Fruit fly (Drosophila melanogaster): Measurements from ENCODE around the gene CG13919.

CG13919 gene

dm6 chr3L:1664876-1665275 lies 19.6 kb downstream of the CG13919 start, which contains the start of the genes Srrm234 and CG7974 (continued):
- TF ChIP-seq dysf (GFP tag; IDR thresholded peaks at IDR 0.05) (no peak), CG31441 (GFP tag; IDR thresholded peaks at IDR 0.05) (no peak), Doc3 (GFP tag; IDR thresholded peaks at IDR 0.05; ENCODE audit: partially characterized antibody) (no peak), CG10654 (GFP tag; optimal IDR thresholded peaks at IDR 0.05) (no peak), row (GFP tag; IDR thresholded peaks at IDR 0.05) (peak; percentile 29; the same call in 1 of the 3 replicates), Tbp (GFP tag; optimal IDR thresholded peaks at IDR 0.05) (no peak), CG1024 (GFP tag; IDR thresholded peaks at IDR 0.05) (no peak), zfh2 (GFP tag; optimal IDR thresholded peaks at IDR 0.05) (no peak), cwo (GFP tag; optimal IDR thresholded peaks at IDR 0.05) (no peak), unc-4 (GFP tag; IDR thresholded peaks at IDR 0.05; ENCODE audit: partially characterized antibody) (0 out of 2 replicates have a peak, but pooled peaks have one; percentile 19), tap (tag; optimal IDR thresholded peaks at IDR 0.05) (no peak), vfl (GFP tag; optimal IDR thresholded peaks at IDR 0.05) (no peak), grau (tag; optimal IDR thresholded peaks at IDR 0.05) (peak; percentile 4), dpn (GFP tag; optimal IDR thresholded peaks at IDR 0.05) (no peak), CG9437 (GFP tag; optimal IDR thresholded peaks at IDR 0.05) (peak; percentile 83), Dll (GFP tag; IDR thresholded peaks at IDR 0.05; ENCODE audit: partially characterized antibody) (no peak), CG16815 (GFP tag; optimal IDR thresholded peaks at IDR 0.05) (no peak), CG5180 (GFP tag; optimal IDR thresholded peaks at IDR 0.05) (no peak), bowl (GFP tag; IDR thresholded peaks at IDR 0.05) (no peak), CG9609 (GFP tag; optimal IDR thresholded peaks at IDR 0.05) (no peak), CG13624 (GFP tag; optimal IDR thresholded peaks at IDR 0.05) (no peak), CG7963 (GFP tag; IDR thresholded peaks at IDR 0.05; ENCODE audit: partially characterized antibody) (no peak), Asciz (GFP tag; optimal IDR thresholded peaks at IDR 0.05) (no peak), CG12104 (GFP tag; optimal IDR thresholded peaks at IDR 0.05) (no peak), CG9817 (tag; optimal IDR thresholded peaks at IDR 0.05) (no peak), lab (GFP tag; optimal IDR thresholded peaks at IDR 0.05) (no peak), CG4404 (GFP tag; IDR thresholded peaks at IDR 0.05) (no peak), tgo (GFP tag; IDR thresholded peaks at IDR 0.05) (no peak), kah (GFP tag; optimal IDR thresholded peaks at IDR 0.05) (no peak), croc (GFP tag; conservative IDR thresholded peaks at IDR 0.05) (no peak), Gsc (GFP tag; IDR thresholded peaks at IDR 0.05) (no peak), otp (GFP tag; IDR thresholded peaks at IDR 0.05) (no peak), CG7357 (GFP tag; IDR thresholded peaks at IDR 0.05) (no peak), gro (GFP tag; optimal IDR thresholded peaks at IDR 0.05) (no peak), CG8388 (GFP tag; optimal IDR thresholded peaks at IDR 0.05) (no peak), CG6683 (GFP tag; optimal IDR thresholded peaks at IDR 0.05) (no peak), Hr51 (GFP tag; optimal IDR thresholded peaks at IDR 0.05) (no peak), CG7271 (tag; optimal IDR thresholded peaks at IDR 0.05) (no peak), CG17829 (tag; optimal IDR thresholded peaks at IDR 0.05) (peak; percentile 27), ind (GFP tag; optimal IDR thresholded peaks at IDR 0.05) (no peak), CG8924 (tag; optimal IDR thresholded peaks at IDR 0.05) (peak; percentile 9), Hmx (GFP tag; optimal IDR thresholded peaks at IDR 0.05) (no peak), lbe (GFP tag; optimal IDR thresholded peaks at IDR 0.05) (peak; percentile 31), aop (GFP tag; IDR thresholded peaks at IDR 0.05) (no peak), slp2 (GFP tag; optimal IDR thresholded peaks at IDR 0.05) (no peak), CG18262 (tag; optimal IDR thresholded peaks at IDR 0.05) (no peak), HHEX (GFP tag; optimal IDR thresholded peaks at IDR 0.05) (no peak), Jarid2 (GFP tag; optimal IDR thresholded peaks at IDR 0.05) (no peak), CG9727 (GFP tag; optimal IDR thresholded peaks at IDR 0.05) (no peak), Scr (GFP tag; IDR thresholded peaks at IDR 0.05; ENCODE audit: partially characterized antibody) (peak; percentile 34; the same call in 1 of the 2 replicates), CG14965 (GFP tag; optimal IDR thresholded peaks at IDR 0.05; ENCODE audit: borderline replicate concordance) (no peak)
